Fruit fly (Drosophila melanogaster): ENCODE data around the gene nis.

dm6 chr2L:1590167-1590566 lies 3.2 kb upstream of the nis start:
- TF ChIP-seq usp (GFP tag; optimal IDR thresholded peaks at IDR 0.05) (no peak), brk (GFP tag; optimal IDR thresholded peaks at IDR 0.05) (no peak), fru (GFP tag; optimal IDR thresholded peaks at IDR 0.05) (peak; percentile 48), Dfd (GFP tag; optimal IDR thresholded peaks at IDR 0.05) (no peak), GATAd (GFP tag; optimal IDR thresholded peaks at IDR 0.05) (no peak)
